Fruit fly (Drosophila melanogaster) Kc167 (cell line): ENCODE data around the gene CG42674.

Source experiments
- Myc ChIP-seq: fragments of >200 bp; optimal IDR thresholded peaks from 2 replicates; lab custom pipeline; 2017; ENCODE audit warnings: missing external identifiers
- insv ChIP-seq: fragments of >200 bp; optimal IDR thresholded peaks from 3 replicates; lab custom pipeline; 2018; ENCODE audit warnings: missing external identifiers
- psq ChIP-seq: fragments of >200 bp; optimal IDR thresholded peaks from 2 replicates; lab custom pipeline; 2017; ENCODE audit warnings: missing external identifiers
- ttk ChIP-seq: sonication (Bioruptor generic); optimal IDR thresholded peaks from 2 replicates; lab custom pipeline; 2017; ENCODE audit warnings: missing external identifiers

DNA sequence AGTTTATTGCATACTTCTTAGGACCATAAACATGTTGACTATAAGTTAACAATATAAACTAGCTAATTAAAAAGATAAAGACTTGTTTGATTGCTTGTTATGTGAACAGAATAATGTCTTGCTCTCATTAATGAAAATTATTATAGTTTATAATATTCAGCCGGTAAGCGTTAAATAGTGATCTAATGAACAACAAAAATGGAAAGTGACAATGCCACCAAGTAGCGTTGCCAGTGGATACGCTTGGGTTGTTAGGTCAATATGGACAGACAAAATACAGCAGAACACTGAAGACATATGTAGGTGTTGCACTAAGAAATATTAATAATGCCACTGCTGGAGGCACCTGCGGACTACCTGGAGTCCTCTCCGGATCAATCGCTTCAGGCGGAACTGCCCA is 92.3 kb downstream of the CG42674 start, which contains the start of gene CG14185:
- TF ChIP-seq psq (lab: Kevin White, UChicago) (no peak), ttk (lab: Kevin White, UChicago) (no peak), Myc (lab: Kevin White, UChicago) (no peak), insv (no peak)
